Fruit fly (Drosophila melanogaster): ENCODE data around the gene hec.
A peak's percentile ranks its signal among the peaks of the same experiment; 100 is the strongest.

Gene hec

DNA sequence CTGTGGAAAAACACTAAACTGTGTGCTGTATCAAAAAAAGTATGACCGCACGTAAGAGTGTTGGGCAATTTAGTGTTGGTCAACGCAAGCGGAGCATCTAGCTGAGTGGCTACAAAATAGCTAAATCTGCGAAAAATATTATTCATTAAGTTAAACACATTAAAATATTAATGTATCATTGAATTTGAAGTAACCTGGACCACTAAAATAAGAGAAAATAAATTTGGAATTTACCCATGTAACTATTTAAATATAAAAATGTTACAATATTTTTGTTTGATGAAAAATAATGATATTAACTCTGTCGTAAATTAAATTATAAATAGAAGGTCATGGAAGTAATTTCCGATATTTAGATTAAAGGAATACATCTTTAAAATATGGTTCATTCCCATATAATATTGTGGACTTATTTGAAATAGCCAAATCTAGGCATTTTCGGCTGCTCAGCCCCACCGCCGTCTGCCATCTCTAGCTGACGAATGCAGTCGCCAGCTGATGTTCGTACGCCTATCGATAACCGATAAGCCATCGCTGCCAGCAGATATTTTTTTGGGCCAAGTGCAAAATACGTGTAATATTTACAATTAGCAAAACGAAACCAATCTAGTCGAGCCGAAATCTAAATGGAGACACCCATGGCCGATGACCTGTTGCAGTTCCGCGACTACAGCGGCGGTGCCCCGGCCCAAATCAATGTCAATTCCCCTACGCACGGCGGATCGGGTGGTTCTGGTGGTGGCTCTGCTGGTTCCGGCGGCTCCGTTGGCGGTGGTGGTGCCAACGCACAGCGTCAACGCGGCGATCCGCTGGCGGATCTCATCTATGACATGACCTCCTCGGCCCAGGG lies 47.5 kb downstream of the hec start, which contains the start of the genes Brms1 and CG4645 (continued):
- TF ChIP-seq CG13775 (GFP tag; optimal IDR thresholded peaks at IDR 0.05) = peak; percentile 68
- no peak for TF ChIP-seq jing (GFP tag; optimal IDR thresholded peaks at IDR 0.05)
- peak; percentile 48 for TF ChIP-seq CG30020 (tag; optimal IDR thresholded peaks at IDR 0.05)
- peak in 1 of 2 experiments; percentile 19 for TF ChIP-seq tll (GFP tag; optimal IDR thresholded peaks at IDR 0.05)
- peak; percentile 44; the same call in 2 of the 3 replicates for TF ChIP-seq CG34224 (GFP tag; IDR thresholded peaks at IDR 0.05; ENCODE audit: partially characterized antibody)
- peak; percentile 78 for TF ChIP-seq row (GFP tag; IDR thresholded peaks at IDR 0.05)
- peak; percentile 28 for TF ChIP-seq CG10979 (tag; optimal IDR thresholded peaks at IDR 0.05)
- peak; percentile 63 for TF ChIP-seq lilli (GFP tag; optimal IDR thresholded peaks at IDR 0.05)
- no peak for TF ChIP-seq CG14014 (GFP tag; IDR thresholded peaks at IDR 0.05)
- peak; percentile 13 for TF ChIP-seq trem (tag; optimal IDR thresholded peaks at IDR 0.05)
- TF ChIP-seq hkb (optimal IDR thresholded peaks at IDR 0.05) = no peak
- no peak for TF ChIP-seq hkb (GFP tag; IDR thresholded peaks at IDR 0.05)
- TF ChIP-seq Abd-B (GFP tag; optimal IDR thresholded peaks at IDR 0.05) = peak; percentile 44
- peak; percentile 14 for TF ChIP-seq CG34376 (GFP tag; optimal IDR thresholded peaks at IDR 0.05)
- TF ChIP-seq Xbp1 (GFP tag; optimal IDR thresholded peaks at IDR 0.05) = peak; percentile 57
- TF ChIP-seq sob (GFP tag; IDR thresholded peaks at IDR 0.05) = peak; percentile 51; the same call in 1 of the 2 replicates
- no peak for TF ChIP-seq esg (GFP tag; conservative IDR thresholded peaks at IDR 0.05)
- no peak for TF ChIP-seq ems (GFP tag; optimal IDR thresholded peaks at IDR 0.05)
- no peak for TF ChIP-seq dimm (GFP tag; IDR thresholded peaks at IDR 0.05)
- TF ChIP-seq hbn (GFP tag; IDR thresholded peaks at IDR 0.05; ENCODE audit: partially characterized antibody) = no peak
- peak; percentile 8 for TF ChIP-seq stwl (tag; optimal IDR thresholded peaks at IDR 0.05)
- peak in 1 of 2 experiments; percentile 5 for TF ChIP-seq chif (GFP tag; optimal IDR thresholded peaks at IDR 0.05)
- peak; percentile 55 for TF ChIP-seq bcd (GFP tag; optimal IDR thresholded peaks at IDR 0.05)
- TF ChIP-seq CG33557 (GFP tag; optimal IDR thresholded peaks at IDR 0.05) = peak; percentile 40
- peak; percentile 16 for TF ChIP-seq CG10147 (GFP tag; optimal IDR thresholded peaks at IDR 0.05)
- peak; percentile 69 for TF ChIP-seq sug (tag; optimal IDR thresholded peaks at IDR 0.05)
- peak; percentile 74 for TF ChIP-seq CG9932 (GFP tag; IDR thresholded peaks at IDR 0.05)
- peak; percentile 41; the same call in 1 of the 3 replicates for TF ChIP-seq zfh1 (GFP tag; IDR thresholded peaks at IDR 0.05)
- TF ChIP-seq CG16815 (GFP tag; optimal IDR thresholded peaks at IDR 0.05) = peak; percentile 67
- peak; percentile 47 for TF ChIP-seq CG9817 (tag; optimal IDR thresholded peaks at IDR 0.05)
- peak; percentile 23 for TF ChIP-seq Fer2 (tag; optimal IDR thresholded peaks at IDR 0.05)
- TF ChIP-seq otp (GFP tag; IDR thresholded peaks at IDR 0.05) = no peak
- TF ChIP-seq CG3995 (GFP tag; optimal IDR thresholded peaks at IDR 0.05) = peak; percentile 2
- TF ChIP-seq CG6765 (GFP tag; optimal IDR thresholded peaks at IDR 0.05) = peak; percentile 8
- peak; percentile 43 for TF ChIP-seq CG18619 (GFP tag; optimal IDR thresholded peaks at IDR 0.05)
- no peak for TF ChIP-seq Hr78 (GFP tag; optimal IDR thresholded peaks at IDR 0.05)
- TF ChIP-seq grau (tag; optimal IDR thresholded peaks at IDR 0.05) = peak; percentile 57
- no peak for TF ChIP-seq CG31365 (tag; optimal IDR thresholded peaks at IDR 0.05)
- 0 out of 3 replicates have a peak, but pooled peaks have one; percentile 35 for TF ChIP-seq Dbx (GFP tag; IDR thresholded peaks at IDR 0.05)
- TF ChIP-seq ken (GFP tag; IDR thresholded peaks at IDR 0.05) = peak; percentile 50
- 0 out of 2 replicates have a peak, but pooled peaks have one; percentile 30 for TF ChIP-seq amos (GFP tag; IDR thresholded peaks at IDR 0.05; ENCODE audit: partially characterized antibody)
- TF ChIP-seq CG2120 (GFP tag; optimal IDR thresholded peaks at IDR 0.05) = peak; percentile 58
- peak; percentile 17 for TF ChIP-seq gsb-n (tag; optimal IDR thresholded peaks at IDR 0.05)
- no peak for TF ChIP-seq NK7.1 (GFP tag; optimal IDR thresholded peaks at IDR 0.05)
- peak; percentile 67 for TF ChIP-seq CG14710 (tag; optimal IDR thresholded peaks at IDR 0.05)
- TF ChIP-seq CG7556 (GFP tag; optimal IDR thresholded peaks at IDR 0.05) = peak; percentile 63
- TF ChIP-seq Sox102F (GFP tag; optimal IDR thresholded peaks at IDR 0.05) = peak; percentile 31
- no peak for TF ChIP-seq grn (GFP tag; optimal IDR thresholded peaks at IDR 0.05)

Measured in whole organism, embryonic.